Worm (Caenorhabditis elegans): ENCODE data around the gene spp-4.

DNA sequence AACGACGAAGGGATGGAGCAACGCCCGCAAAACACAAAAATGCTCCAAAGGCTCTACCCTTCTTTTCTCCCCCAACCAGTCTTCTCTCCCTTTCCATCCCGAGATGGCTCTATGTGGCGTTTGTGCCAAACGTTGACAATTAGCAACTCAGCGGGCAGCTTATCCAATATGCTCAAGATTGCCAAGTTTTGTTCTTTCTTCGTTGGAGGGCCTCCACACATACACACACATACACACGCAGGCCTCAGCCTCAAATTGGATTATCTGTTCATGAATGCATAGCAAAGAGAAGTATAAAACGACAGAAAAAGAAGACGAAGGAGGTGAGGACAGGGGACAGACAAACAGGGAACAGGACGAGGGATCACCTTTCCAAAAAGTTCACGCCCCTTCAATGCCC, 37.2 kb downstream of the spp-4 start:
- TF ChIP-seq R02D3.7 (tag; optimal IDR thresholded peaks at IDR 0.05) (no peak), mxl-2 (GFP tag; conservative IDR thresholded peaks at IDR 0.05) (no peak), egl-27 (tag; optimal IDR thresholded peaks at IDR 0.05) (no peak), nhr-48 (tag; optimal IDR thresholded peaks at IDR 0.05) (no peak), mdt-29 (GFP tag; IDR thresholded peaks at IDR 0.05) (no peak)

All from whole organism, L4 larva.